Worm (Caenorhabditis elegans) whole organism, mixed stage, embryonic: ENCODE measurements around the gene T05A12.3.

Experiments
- M03D4.4 ChIP-seq: sonication (generic microtip); optimal IDR thresholded peaks from 2 replicates; lab custom pipeline; 2017; ENCODE audit warnings: mild to moderate bottlenecking, missing genetic modification characterization, missing compliant biosample characterization
- blmp-1 ChIP-seq: fragments of 150-350 bp; optimal IDR thresholded peaks from 2 replicates; lab custom pipeline; 2014; ENCODE audit warnings: missing biosample characterization, missing genetic modification characterization
- ceh-39 ChIP-seq: fragments of 150-350 bp; optimal IDR thresholded peaks from 2 replicates; lab custom pipeline; 2014; ENCODE audit warnings: missing biosample characterization, missing genetic modification characterization
- ceh-43 ChIP-seq: fragments of 200-800 bp; sonication (Bioruptor generic); optimal IDR thresholded peaks from 2 replicates; lab custom pipeline; 2018; ENCODE audit warnings: mild to moderate bottlenecking, missing genetic modification characterization, moderate library complexity, missing compliant biosample characterization
- ceh-83 ChIP-seq: fragments of 200-800 bp; sonication (Bioruptor generic); optimal IDR thresholded peaks from 2 replicates; lab custom pipeline; 2018; ENCODE audit warnings: mild to moderate bottlenecking, missing genetic modification characterization, missing compliant biosample characterization
- ces-1 ChIP-seq: fragments of 150-350 bp; optimal IDR thresholded peaks from 2 replicates; lab custom pipeline; 2014; ENCODE audit warnings: missing biosample characterization, missing genetic modification reagents, missing genetic modification characterization
- cnd-1 ChIP-seq: fragments of 200-800 bp; sonication (Bioruptor generic); optimal IDR thresholded peaks from 2 replicates; lab custom pipeline; 2018; ENCODE audit warnings: mild to moderate bottlenecking, missing genetic modification characterization, missing compliant biosample characterization
- drap-1 ChIP-seq: fragments of 200-800 bp; sonication (Bioruptor generic); optimal IDR thresholded peaks from 3 replicates; lab custom pipeline; 2018; ENCODE audit warnings: mild to moderate bottlenecking, missing genetic modification characterization, missing compliant biosample characterization
- elt-1 ChIP-seq: sonication (generic microtip); optimal IDR thresholded peaks from 2 replicates; lab custom pipeline; 2017; ENCODE audit warnings: missing genetic modification characterization, mild to moderate bottlenecking, missing compliant biosample characterization, antibody characterized with exemption, moderate library complexity, borderline replicate concordance; ENCODE audit not compliant: insufficient read depth
- elt-3 ChIP-seq: fragments of 150-350 bp; optimal IDR thresholded peaks from 2 replicates; lab custom pipeline; 2014; ENCODE audit warnings: missing biosample characterization, missing genetic modification characterization
- flh-1 ChIP-seq: fragments of 200-800 bp; sonication (Bioruptor generic); optimal IDR thresholded peaks from 2 replicates; lab custom pipeline; 2018; ENCODE audit warnings: mild to moderate bottlenecking, missing genetic modification characterization, moderate library complexity, missing compliant biosample characterization
- ham-2 ChIP-seq: fragments of 200-800 bp; sonication (Bioruptor generic); optimal IDR thresholded peaks from 2 replicates; lab custom pipeline; 2018; ENCODE audit warnings: mild to moderate bottlenecking, missing genetic modification characterization, missing compliant biosample characterization
- hlh-1 ChIP-seq: fragments of 150-350 bp; optimal IDR thresholded peaks from 2 replicates; lab custom pipeline; 2014; ENCODE audit warnings: missing biosample characterization, missing genetic modification reagents, missing genetic modification characterization
- lin-13 ChIP-seq: fragments of 150-350 bp; optimal IDR thresholded peaks from 2 replicates; lab custom pipeline; 2014; ENCODE audit warnings: missing biosample characterization, missing genetic modification characterization
- lin-32 ChIP-seq: fragments of 200-800 bp; sonication (Bioruptor generic); optimal IDR thresholded peaks from 2 replicates; lab custom pipeline; 2018; ENCODE audit warnings: mild to moderate bottlenecking, missing genetic modification characterization, missing compliant biosample characterization
- lsy-2 ChIP-seq: fragments of 150-350 bp; optimal IDR thresholded peaks from 2 replicates; lab custom pipeline; 2014; ENCODE audit warnings: missing biosample characterization, missing genetic modification characterization
- mab-5 ChIP-seq: fragments of 150-350 bp; optimal IDR thresholded peaks from 2 replicates; lab custom pipeline; 2014; ENCODE audit warnings: missing biosample characterization, missing genetic modification characterization
- mep-1 ChIP-seq: fragments of 150-350 bp; optimal IDR thresholded peaks from 2 replicates; lab custom pipeline; 2017; ENCODE audit warnings: missing biosample characterization, missing genetic modification reagents, missing genetic modification characterization, inconsistent platforms
- mls-2 ChIP-seq: sonication (generic microtip); optimal IDR thresholded peaks from 2 replicates; lab custom pipeline; 2016; ENCODE audit warnings: mild to moderate bottlenecking, missing genetic modification characterization, moderate library complexity, missing compliant biosample characterization
- nhr-237 ChIP-seq: fragments of 150-350 bp; optimal IDR thresholded peaks from 2 replicates; lab custom pipeline; 2014; ENCODE audit warnings: missing biosample characterization, missing genetic modification characterization
- nhr-28 ChIP-seq: fragments of 150-350 bp; optimal IDR thresholded peaks from 2 replicates; lab custom pipeline; 2014; ENCODE audit warnings: missing biosample characterization, missing genetic modification characterization
- nhr-76 ChIP-seq: sonication (generic microtip); optimal IDR thresholded peaks from 2 replicates; lab custom pipeline; 2017; ENCODE audit warnings: missing biosample characterization, missing genetic modification characterization
- pha-4 ChIP-seq: fragments of 150-350 bp; optimal IDR thresholded peaks from 2 replicates; lab custom pipeline; 2018; ENCODE audit warnings: missing biosample characterization, missing genetic modification reagents, missing genetic modification characterization
- snpc-4 ChIP-seq: fragments of 150-350 bp; optimal IDR thresholded peaks from 2 replicates; lab custom pipeline; 2014; ENCODE audit warnings: missing biosample characterization, missing genetic modification characterization
- sptf-1 ChIP-seq: sonication (generic microtip); optimal IDR thresholded peaks from 2 replicates; lab custom pipeline; 2017; ENCODE audit warnings: mild to moderate bottlenecking, missing genetic modification characterization, moderate library complexity, missing compliant biosample characterization
- tbx-8 ChIP-seq: fragments of 200-800 bp; sonication (Bioruptor generic); optimal IDR thresholded peaks from 2 replicates; lab custom pipeline; 2018; ENCODE audit warnings: mild to moderate bottlenecking, missing genetic modification characterization, moderate library complexity, missing compliant biosample characterization
- unc-120 ChIP-seq: sonication (generic microtip); optimal IDR thresholded peaks from 2 replicates; lab custom pipeline; 2017; ENCODE audit warnings: missing genetic modification characterization, missing compliant biosample characterization; ENCODE audit not compliant: poor library complexity, severe bottlenecking
- unc-39 ChIP-seq: fragments of 150-350 bp; optimal IDR thresholded peaks from 2 replicates; lab custom pipeline; 2014; ENCODE audit warnings: missing biosample characterization, missing genetic modification characterization
- unc-62 ChIP-seq: fragments of 150-350 bp; optimal IDR thresholded peaks from 2 replicates; lab custom pipeline; 2014; ENCODE audit warnings: missing biosample characterization, missing genetic modification reagents, missing genetic modification characterization
- zip-8 ChIP-seq: fragments of 150-350 bp; optimal IDR thresholded peaks from 2 replicates; lab custom pipeline; 2014; ENCODE audit warnings: missing biosample characterization, missing genetic modification characterization

T05A12.3 gene

ce11 chrIV:6859270-6859669, 28.2 kb downstream of the T05A12.3 start, which contains the start of gene R13H7.2:
Gene R13H7.2 (minus strand): TSS chrIV:6859370.
- TF ChIP-seq lsy-2 (tag; lab: Kevin White, UChicago) = no peak
- no peak for TF ChIP-seq flh-1
- TF ChIP-seq nhr-28 (tag; lab: Kevin White, UChicago) = no peak
- no peak for TF ChIP-seq elt-1 (tag; lab: Kevin White, UChicago)
- TF ChIP-seq elt-3 (tag; lab: Kevin White, UChicago) = no peak
- TF ChIP-seq ces-1 (GFP tag; lab: Kevin White, UChicago) = no peak
- no peak for TF ChIP-seq ham-2 (GFP tag; lab: Kevin White, UChicago)
- no peak for TF ChIP-seq ceh-83
- no peak for TF ChIP-seq unc-120
- no peak for TF ChIP-seq pha-4 (tag; lab: Kevin White, UChicago)
- TF ChIP-seq mep-1 (tag; lab: Kevin White, UChicago) = no peak
- no peak for TF ChIP-seq tbx-8 (GFP tag; lab: Kevin White, UChicago)
- no peak for TF ChIP-seq snpc-4 (tag; lab: Kevin White, UChicago)
- TF ChIP-seq mls-2 (tag; lab: Kevin White, UChicago) = no peak
- TF ChIP-seq mab-5 (tag; lab: Kevin White, UChicago) = no peak
- TF ChIP-seq blmp-1 (tag; lab: Kevin White, UChicago) = no peak

ce11 chrIV:6852727-6853126, 34.7 kb downstream of the T05A12.3 start:
- TF ChIP-seq lin-32 (no peak), blmp-1 (tag; lab: Kevin White, UChicago) (no peak), ceh-39 (tag; lab: Kevin White, UChicago) (no peak), mls-2 (tag; lab: Kevin White, UChicago) (no peak), tbx-8 (GFP tag; lab: Kevin White, UChicago) (no peak), drap-1 (no peak), unc-62 (GFP tag; lab: Kevin White, UChicago) (no peak), unc-120 (no peak), nhr-237 (no peak), ceh-83 (no peak), nhr-76 (tag; lab: Kevin White, UChicago) (no peak), elt-1 (tag; lab: Kevin White, UChicago) (no peak), ces-1 (GFP tag; lab: Kevin White, UChicago) (no peak), mab-5 (tag; lab: Kevin White, UChicago) (no peak), ceh-43 (GFP tag; lab: Kevin White, UChicago) (no peak), hlh-1 (tag; lab: Kevin White, UChicago) (no peak), unc-39 (tag; lab: Kevin White, UChicago) (no peak), zip-8 (tag; lab: Kevin White, UChicago) (no peak), lsy-2 (tag; lab: Kevin White, UChicago) (no peak), lin-13 (no peak)

DNA sequence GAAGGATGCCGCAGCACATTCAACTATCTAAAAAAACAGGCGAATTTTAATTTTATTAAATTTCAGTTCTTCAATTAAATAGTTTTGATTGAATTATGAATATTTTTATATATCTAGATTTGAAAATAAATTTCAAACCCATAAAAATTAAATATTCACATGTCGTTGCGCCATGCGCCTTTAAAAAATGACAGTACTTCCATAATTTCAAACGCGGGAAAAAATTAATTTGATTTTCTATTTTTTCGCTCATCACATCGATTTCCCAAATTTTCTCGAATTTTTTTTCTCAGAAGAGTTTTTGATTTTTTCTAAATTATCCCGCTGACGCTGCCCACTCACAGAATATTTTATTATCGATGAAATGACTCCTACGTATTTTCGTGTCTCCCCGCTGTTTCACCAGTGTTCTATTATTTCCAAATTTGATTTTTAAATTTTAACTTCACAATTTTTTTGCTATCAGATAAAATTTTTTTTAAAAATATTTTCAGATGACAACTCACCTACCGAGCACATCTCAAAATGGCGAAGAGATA, 44.9 kb downstream of the T05A12.3 start, which contains the start of gene lip-1:
TSS of gene lip-1 (plus strand) at position 489 of the 539 bp plus-strand sequence.
- TF ChIP-seq ceh-43 (GFP tag; lab: Kevin White, UChicago) (no peak), zip-8 (tag; lab: Kevin White, UChicago) (no peak), drap-1 (no peak)
- TF ChIP-seq, all 35 proteins: peak for 0

DNA sequence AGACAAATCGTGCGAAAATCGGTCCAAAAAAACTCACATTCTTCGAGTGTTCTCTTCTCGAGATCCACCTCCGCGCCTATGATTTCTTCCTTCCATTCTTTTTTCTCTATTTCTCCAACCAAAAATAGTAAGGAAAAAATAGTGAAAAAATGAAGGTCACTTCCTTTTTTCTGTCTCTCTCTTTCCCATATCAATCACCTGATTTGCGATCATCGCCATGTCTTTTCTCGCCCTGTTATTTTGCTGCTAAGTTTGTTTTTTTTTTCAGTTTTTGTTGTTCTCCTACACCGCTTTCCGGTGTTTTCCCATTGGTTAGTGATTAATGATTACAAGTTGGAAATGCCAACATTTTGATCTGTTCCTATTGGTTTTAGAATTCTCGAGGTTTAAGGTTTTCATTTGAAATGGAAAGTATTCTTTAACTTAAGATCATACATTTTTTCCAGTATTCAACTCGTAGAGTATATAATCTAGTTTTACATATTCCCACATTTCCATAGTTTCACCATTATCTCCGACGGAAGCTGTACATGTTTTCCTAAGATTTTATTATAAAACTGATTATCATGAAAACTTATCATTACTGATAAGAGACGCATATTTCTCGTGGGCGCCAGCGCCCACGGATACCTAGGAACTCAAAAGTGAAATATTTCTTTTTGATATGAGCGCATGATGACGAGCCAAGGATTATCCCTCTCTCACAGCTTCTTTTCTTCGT, 45.7 kb downstream of the T05A12.3 start:
- TF ChIP-seq M03D4.4 (tag; lab: Kevin White, UChicago) (no peak), cnd-1 (no peak), ces-1 (GFP tag; lab: Kevin White, UChicago) (no peak), ham-2 (GFP tag; lab: Kevin White, UChicago) (no peak), snpc-4 (tag; lab: Kevin White, UChicago) (no peak), mls-2 (tag; lab: Kevin White, UChicago) (no peak), sptf-1 (tag; lab: Kevin White, UChicago) (no peak)

ce11 chrIV:6839091-6839522, 48.3 kb downstream of the T05A12.3 start:
- TF ChIP-seq unc-62 (GFP tag; lab: Kevin White, UChicago) (peak; percentile 77), snpc-4 (tag; lab: Kevin White, UChicago) (no peak), unc-120 (peak; percentile 89), ces-1 (GFP tag; lab: Kevin White, UChicago) (peak; percentile 76), drap-1 (no peak), mep-1 (tag; lab: Kevin White, UChicago) (peak; percentile 24), mab-5 (tag; lab: Kevin White, UChicago) (no peak), unc-39 (tag; lab: Kevin White, UChicago) (no peak), blmp-1 (tag; lab: Kevin White, UChicago) (no peak), hlh-1 (tag; lab: Kevin White, UChicago) (peak; percentile 22), nhr-237 (peak; percentile 55)
- TF ChIP-seq, all 35 proteins: peak for 6
